Worm (Caenorhabditis elegans) whole organism, L1 larva: Measurements from ENCODE around the gene mtss-1.

ENCODE experiments used
- Y116A8C.19 ChIP-seq: sonication (generic microtip); optimal IDR thresholded peaks from 2 replicates; lab custom pipeline; 2016; ENCODE audit warnings: missing compliant biosample characterization, missing genetic modification characterization, borderline replicate concordance
- lin-13 ChIP-seq: fragments of 150-350 bp; optimal IDR thresholded peaks from 2 replicates; lab custom pipeline; 2014; ENCODE audit warnings: missing biosample characterization, missing genetic modification reagents, missing genetic modification characterization
- ztf-4 ChIP-seq: fragments of 150-350 bp; optimal IDR thresholded peaks from 2 replicates; lab custom pipeline; 2014; ENCODE audit warnings: missing biosample characterization, missing genetic modification characterization

DNA sequence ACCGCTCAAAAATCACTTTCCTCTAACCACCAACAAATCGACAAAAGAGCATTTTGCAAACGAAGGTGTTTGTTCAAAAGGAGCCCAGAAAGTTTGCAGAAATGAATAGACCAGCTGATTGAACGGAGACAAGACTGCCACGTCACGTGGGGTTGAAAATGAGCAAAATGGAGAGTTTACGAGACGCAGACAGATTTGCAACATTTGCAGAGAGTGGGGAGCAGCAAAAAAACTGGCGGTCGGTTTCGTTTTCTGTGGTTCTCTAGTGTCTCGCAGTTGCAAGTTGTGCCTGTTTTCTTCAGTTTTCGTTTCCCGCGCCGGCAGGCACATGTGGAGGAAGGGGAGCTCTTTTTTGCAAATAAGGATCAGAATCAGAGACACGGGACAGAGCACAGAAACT lies 17.3 kb downstream of the mtss-1 start:
- TF ChIP-seq ztf-4 (tag; lab: Kevin White, UChicago): no peak
- TF ChIP-seq Y116A8C.19 (tag; lab: Kevin White, UChicago): no peak
- TF ChIP-seq lin-13 (GFP tag; lab: Kevin White, UChicago): peak; percentile 42
